Fruit fly (Drosophila melanogaster) whole organism, embryonic: ENCODE data around the gene CG13085.

Source experiments
- Abd-B ChIP-seq: fragments of 200-800 bp; sonication (Bioruptor generic); optimal IDR thresholded peaks from 2 replicates; lab custom pipeline; 2018; ENCODE audit warnings: missing biosample characterization, mild to moderate bottlenecking, missing genetic modification characterization, moderate library complexity
- Asciz ChIP-seq: fragments of 200-800 bp; sonication (Bioruptor generic); optimal IDR thresholded peaks from 2 replicates; lab custom pipeline; 2017; ENCODE audit warnings: missing biosample characterization, mild to moderate bottlenecking, missing genetic modification characterization, missing genetic modification reagents
- Atf3 ChIP-seq: fragments of 200-800 bp; sonication (Bioruptor generic); optimal IDR thresholded peaks from 3 replicates; lab custom pipeline; 2016; ENCODE audit warnings: missing biosample characterization, missing genetic modification characterization
- CG10979 ChIP-seq: fragments of 200-800 bp; sonication (Bioruptor generic); optimal IDR thresholded peaks from 2 replicates; lab custom pipeline; 2018; ENCODE audit warnings: missing biosample characterization, mild to moderate bottlenecking, missing genetic modification characterization, moderate library complexity
- CG14050 ChIP-seq: fragments of 200-800 bp; sonication (Bioruptor generic); IDR thresholded peaks from 3 replicates; pipeline ENCODE4 v1.3.6; 2022; ENCODE audit warnings: missing biosample characterization, missing genetic modification characterization
- CG14710 ChIP-seq: fragments of 200-800 bp; sonication (Bioruptor generic); optimal IDR thresholded peaks from 3 replicates; lab custom pipeline; 2019; ENCODE audit warnings: missing biosample characterization, mild to moderate bottlenecking, missing genetic modification characterization, moderate library complexity
- CG15011 ChIP-seq: fragments of 200-800 bp; sonication (Bioruptor generic); optimal IDR thresholded peaks from 3 replicates; lab custom pipeline; 2018; ENCODE audit warnings: missing biosample characterization, mild to moderate bottlenecking, missing genetic modification characterization
- CG1647 ChIP-seq: fragments of 200-800 bp; sonication (Bioruptor generic); optimal IDR thresholded peaks from 3 replicates; lab custom pipeline; 2016; ENCODE audit warnings: missing biosample characterization, missing genetic modification characterization
- CG17186 ChIP-seq: fragments of 200-800 bp; sonication (Bioruptor generic); optimal IDR thresholded peaks from 3 replicates; lab custom pipeline; 2017; ENCODE audit warnings: missing biosample characterization, missing genetic modification reagents, missing genetic modification characterization
- CG17385 ChIP-seq: fragments of 200-800 bp; sonication (Bioruptor generic); optimal IDR thresholded peaks from 3 replicates; lab custom pipeline; 2018; ENCODE audit warnings: missing biosample characterization, mild to moderate bottlenecking, missing genetic modification characterization
- CG17802 ChIP-seq: fragments of 200-800 bp; sonication (Bioruptor generic); optimal IDR thresholded peaks from 2 replicates; lab custom pipeline; 2018; ENCODE audit warnings: missing biosample characterization, mild to moderate bottlenecking, missing genetic modification characterization, moderate library complexity
- CG2116 ChIP-seq: fragments of 200-800 bp; sonication (Bioruptor generic); optimal IDR thresholded peaks from 3 replicates; lab custom pipeline; 2018; ENCODE audit warnings: missing biosample characterization, mild to moderate bottlenecking, missing genetic modification characterization
- CG2875 ChIP-seq: fragments of 200-800 bp; sonication (Bioruptor generic); optimal IDR thresholded peaks from 2 replicates; lab custom pipeline; 2017; ENCODE audit warnings: missing biosample characterization, mild to moderate bottlenecking, missing genetic modification characterization, missing genetic modification reagents
- CG30020 ChIP-seq: fragments of 200-800 bp; optimal IDR thresholded peaks from 2 replicates; lab custom pipeline; 2019; ENCODE audit warnings: missing biosample characterization, mild to moderate bottlenecking, missing genetic modification characterization, moderate library complexity
- CG34376 ChIP-seq: fragments of 200-800 bp; sonication (Bioruptor generic); optimal IDR thresholded peaks from 2 replicates; lab custom pipeline; 2018; ENCODE audit warnings: missing biosample characterization, mild to moderate bottlenecking, missing genetic modification characterization
- CG3995 ChIP-seq: fragments of 200-800 bp; sonication (Bioruptor generic); optimal IDR thresholded peaks from 3 replicates; lab custom pipeline; 2016; ENCODE audit warnings: missing biosample characterization, missing genetic modification characterization
- CG4854 ChIP-seq: fragments of 200-800 bp; sonication (Bioruptor generic); optimal IDR thresholded peaks from 2 replicates; lab custom pipeline; 2016; ENCODE audit warnings: missing biosample characterization, missing genetic modification characterization, inconsistent platforms
- CG6175 ChIP-seq: fragments of 200-800 bp; sonication (Bioruptor generic); IDR thresholded peaks from 3 replicates; pipeline ENCODE4 v1.3.6; 2022; ENCODE audit warnings: missing biosample characterization, missing genetic modification characterization
- CG6272 ChIP-seq: fragments of 200-800 bp; sonication (Bioruptor generic); IDR thresholded peaks from 2 replicates; pipeline ENCODE4 v1.3.6; 2022; ENCODE audit warnings: missing biosample characterization, missing genetic modification characterization
- CG8765 ChIP-seq: fragments of 200-800 bp; sonication (Bioruptor generic); IDR thresholded peaks from 2 replicates; pipeline ENCODE4 v1.3.6; 2022; ENCODE audit warnings: missing biosample characterization, missing genetic modification characterization
- CG9876 ChIP-seq: fragments of 200-800 bp; sonication (Bioruptor generic); optimal IDR thresholded peaks from 2 replicates; lab custom pipeline; 2016; ENCODE audit warnings: missing biosample characterization, missing genetic modification characterization
- CoRest ChIP-seq: fragments of 200-800 bp; sonication (Bioruptor generic); optimal IDR thresholded peaks from 3 replicates; lab custom pipeline; 2018; ENCODE audit warnings: missing biosample characterization, mild to moderate bottlenecking, missing genetic modification characterization, moderate library complexity
- Fer3 ChIP-seq: fragments of 200-800 bp; sonication (Bioruptor generic); optimal IDR thresholded peaks from 2 replicates; lab custom pipeline; 2018; ENCODE audit warnings: missing biosample characterization, mild to moderate bottlenecking, missing genetic modification characterization, moderate library complexity
- HLH4C ChIP-seq: fragments of 200-800 bp; sonication (Bioruptor generic); IDR thresholded peaks from 3 replicates; pipeline ENCODE4 v1.3.6; 2022; ENCODE audit warnings: missing biosample characterization, missing genetic modification characterization; ENCODE audit not compliant: partially characterized antibody
- Hr78 ChIP-seq, 2 experiments: fragments of 200-800 bp in 1 of 2; fragments of >200 bp in 1 of 2; sonication (Bioruptor generic) in 1 of 2; optimal IDR thresholded peaks; 2 replicates each; lab custom pipeline; 2017 to 2019; ENCODE audit warnings: missing biosample characterization in 2 of 2, missing genetic modification characterization in 2 of 2, mild to moderate bottlenecking in 1 of 2, moderate library complexity in 1 of 2
- Mes4 ChIP-seq: fragments of 200-800 bp; sonication (Bioruptor generic); optimal IDR thresholded peaks from 2 replicates; lab custom pipeline; 2016; ENCODE audit warnings: missing biosample characterization, missing genetic modification characterization
- Mrtf ChIP-seq: fragments of 200-800 bp; sonication (Bioruptor generic); IDR thresholded peaks from 3 replicates; pipeline ENCODE4 v1.3.6; 2022; ENCODE audit warnings: missing biosample characterization, missing genetic modification characterization
- NFAT ChIP-seq: fragments of 200-800 bp; sonication (Bioruptor generic); IDR thresholded peaks from 2 replicates; pipeline ENCODE4 v1.3.6; 2022; ENCODE audit warnings: missing biosample characterization, missing genetic modification characterization
- Poxn ChIP-seq: fragments of 200-800 bp; sonication (Bioruptor generic); IDR thresholded peaks from 2 replicates; pipeline ENCODE4 v1.3.6; 2022; ENCODE audit warnings: missing biosample characterization, missing genetic modification characterization
- Sry-β ChIP-seq: fragments of 200-800 bp; sonication (Bioruptor generic); optimal IDR thresholded peaks from 2 replicates; lab custom pipeline; 2018; ENCODE audit warnings: missing biosample characterization, mild to moderate bottlenecking, missing genetic modification characterization, moderate library complexity
- Sry-δ ChIP-seq: fragments of 200-800 bp; sonication (Bioruptor generic); optimal IDR thresholded peaks from 2 replicates; lab custom pipeline; 2016; ENCODE audit warnings: missing biosample characterization, missing genetic modification characterization
- ap ChIP-seq: fragments of 200-800 bp; sonication (Bioruptor generic); IDR thresholded peaks from 2 replicates; pipeline ENCODE4 v1.3.6; 2022; ENCODE audit warnings: missing biosample characterization, missing genetic modification characterization
- danr ChIP-seq: fragments of 200-800 bp; sonication (Bioruptor generic); IDR thresholded peaks from 2 replicates; pipeline ENCODE4 v1.3.6; 2022; ENCODE audit warnings: missing biosample characterization, missing genetic modification characterization
- inv ChIP-seq: fragments of 200-800 bp; sonication (Bioruptor generic); IDR thresholded peaks from 2 replicates; pipeline ENCODE4 v1.3.6; 2022; ENCODE audit warnings: missing biosample characterization, missing genetic modification characterization; ENCODE audit not compliant: partially characterized antibody
- jigr1 ChIP-seq: fragments of 200-800 bp; sonication (Bioruptor generic); IDR thresholded peaks from 3 replicates; pipeline ENCODE4 v1.3.6; 2022; ENCODE audit warnings: missing biosample characterization, missing genetic modification characterization
- jumu ChIP-seq: fragments of 200-800 bp; sonication (Bioruptor generic); optimal IDR thresholded peaks from 3 replicates; lab custom pipeline; 2016; ENCODE audit warnings: missing biosample characterization, missing genetic modification characterization
- klu ChIP-seq: fragments of 200-800 bp; sonication (Bioruptor generic); IDR thresholded peaks from 2 replicates; pipeline ENCODE4 v1.3.6; 2022; ENCODE audit warnings: missing biosample characterization, missing genetic modification characterization
- nau ChIP-seq: fragments of 200-800 bp; sonication (Bioruptor generic); optimal IDR thresholded peaks from 3 replicates; lab custom pipeline; 2017; ENCODE audit warnings: missing biosample characterization, mild to moderate bottlenecking, missing genetic modification characterization, missing genetic modification reagents
- nerfin-2 ChIP-seq: fragments of 200-800 bp; sonication (Bioruptor generic); IDR thresholded peaks from 2 replicates; pipeline ENCODE4 v1.3.6; 2022; ENCODE audit warnings: missing biosample characterization, missing genetic modification characterization; ENCODE audit not compliant: partially characterized antibody
- nom ChIP-seq: fragments of 200-800 bp; sonication (Bioruptor generic); optimal IDR thresholded peaks from 2 replicates; lab custom pipeline; 2017; ENCODE audit warnings: missing biosample characterization, missing genetic modification characterization, mild to moderate bottlenecking, moderate library complexity, missing genetic modification reagents
- org-1 ChIP-seq: fragments of 200-800 bp; sonication (Bioruptor generic); optimal IDR thresholded peaks from 2 replicates; lab custom pipeline; 2017; ENCODE audit warnings: missing biosample characterization, missing genetic modification characterization
- prd ChIP-seq, 3 experiments: fragments of >200 bp in 2 of 3; fragments of 200-800 bp in 1 of 3; sonication (Bioruptor generic) in 1 of 3; optimal IDR thresholded peaks in 2 of 3; IDR thresholded peaks in 1 of 3; 2 replicates in 2 of 3; 3 replicates in 1 of 3; pipeline versions ENCODE4 v1.3.6 to Lab custom; 2017 to 2022; ENCODE audit warnings: missing biosample characterization in 1 of 3, missing genetic modification characterization in 1 of 3
- ro ChIP-seq: fragments of 200-800 bp; sonication (Bioruptor generic); IDR thresholded peaks from 2 replicates; pipeline ENCODE4 v1.3.6; 2022; ENCODE audit warnings: missing biosample characterization, missing genetic modification characterization
- run ChIP-seq: fragments of 200-800 bp; sonication (Bioruptor generic); optimal IDR thresholded peaks from 3 replicates; lab custom pipeline; 2018; ENCODE audit warnings: missing biosample characterization, mild to moderate bottlenecking, missing genetic modification characterization
- scrt ChIP-seq: fragments of 200-800 bp; sonication (Bioruptor generic); optimal IDR thresholded peaks from 2 replicates; lab custom pipeline; 2018; ENCODE audit warnings: missing biosample characterization, mild to moderate bottlenecking, missing genetic modification characterization, moderate library complexity
- slbo ChIP-seq: fragments of 200-800 bp; sonication (Bioruptor generic); IDR thresholded peaks from 2 replicates; pipeline ENCODE4 v1.3.6; 2022; ENCODE audit warnings: missing biosample characterization, missing genetic modification characterization
- tna ChIP-seq: fragments of 200-800 bp; sonication (Bioruptor generic); IDR thresholded peaks from 2 replicates; pipeline ENCODE4 v1.3.6; 2022; ENCODE audit warnings: missing biosample characterization, missing genetic modification characterization; ENCODE audit not compliant: partially characterized antibody
- trem ChIP-seq: fragments of 200-800 bp; optimal IDR thresholded peaks from 3 replicates; lab custom pipeline; 2019; ENCODE audit warnings: missing biosample characterization, mild to moderate bottlenecking, missing genetic modification characterization, moderate library complexity
- tup ChIP-seq: fragments of 200-800 bp; sonication (Bioruptor generic); optimal IDR thresholded peaks from 2 replicates; lab custom pipeline; 2016; ENCODE audit warnings: missing biosample characterization, mild to moderate bottlenecking, missing genetic modification characterization, moderate library complexity
- zfh2 ChIP-seq: fragments of 200-800 bp; sonication (Bioruptor generic); optimal IDR thresholded peaks from 2 replicates; lab custom pipeline; 2016; ENCODE audit warnings: missing biosample characterization, missing genetic modification characterization

The CG13085 gene

dm6 chr2L:19430343-19430742, 6.5 kb downstream of the CG13085 start, which contains the start of gene RtcB (continued):
- TF ChIP-seq prd (optimal IDR thresholded peaks at IDR 0.05; lab: Kevin White, UChicago): no peak
- 0 out of 3 replicates have a peak, but pooled peaks have one; percentile 13 for TF ChIP-seq prd (GFP tag; IDR thresholded peaks at IDR 0.05; lab: Robert Waterston, UW)
- no peak for TF ChIP-seq Fer3 (tag; lab: Kevin White, UChicago)
- peak; percentile 94 for TF ChIP-seq HLH4C (GFP tag; lab: Robert Waterston, UW)
- no peak for TF ChIP-seq ro (GFP tag; lab: Robert Waterston, UW)
- TF ChIP-seq Asciz (GFP tag; lab: Kevin White, UChicago): no peak
- no peak for TF ChIP-seq Poxn (GFP tag; lab: Robert Waterston, UW)
- TF ChIP-seq tup (GFP tag; lab: Kevin White, UChicago): no peak
- no peak for TF ChIP-seq run (tag; lab: Kevin White, UChicago)
- TF ChIP-seq nom: no peak
- peak; percentile 9 for TF ChIP-seq CG17802 (tag; lab: Kevin White, UChicago)
- TF ChIP-seq CG34376 (GFP tag; lab: Kevin White, UChicago): no peak
- TF ChIP-seq CG15011: no peak
- peak; percentile 86 for TF ChIP-seq nerfin-2 (GFP tag; lab: Robert Waterston, UW)
- TF ChIP-seq Abd-B (GFP tag; lab: Kevin White, UChicago): peak; percentile 31
- no peak for TF ChIP-seq NFAT (GFP tag; lab: Robert Waterston, UW)
- no peak for TF ChIP-seq danr (GFP tag; lab: Robert Waterston, UW)
- TF ChIP-seq ap (GFP tag; lab: Robert Waterston, UW): no peak
- TF ChIP-seq CG3995 (GFP tag; lab: Kevin White, UChicago): peak; percentile 42
- TF ChIP-seq Hr78 (GFP tag; optimal IDR thresholded peaks at IDR 0.05; lab: Kevin White, UChicago): no peak
- no peak for TF ChIP-seq CG14050 (GFP tag; lab: Robert Waterston, UW)
- no peak for TF ChIP-seq zfh2 (GFP tag; lab: Kevin White, UChicago)
- peak; percentile 71 for TF ChIP-seq CoRest (tag; lab: Kevin White, UChicago)
- TF ChIP-seq CG2875 (GFP tag; lab: Kevin White, UChicago): no peak
- no peak for TF ChIP-seq klu (GFP tag; lab: Robert Waterston, UW)
- no peak for TF ChIP-seq CG10979 (tag; lab: Kevin White, UChicago)
- no peak for TF ChIP-seq Mes4
- TF ChIP-seq scrt (GFP tag; lab: Kevin White, UChicago): no peak
- TF ChIP-seq CG9876: no peak
- TF ChIP-seq CG6175 (GFP tag; lab: Robert Waterston, UW): no peak
- TF ChIP-seq Sry-δ (GFP tag; lab: Kevin White, UChicago): peak; percentile 75
- TF ChIP-seq jumu (GFP tag; lab: Kevin White, UChicago): no peak
- TF ChIP-seq trem (tag; lab: Kevin White, UChicago): peak; percentile 60
- peak; percentile 64 for TF ChIP-seq CG2116 (GFP tag; lab: Kevin White, UChicago)
- peak; percentile 75 for TF ChIP-seq CG17186
- no peak for TF ChIP-seq org-1 (GFP tag; lab: Kevin White, UChicago)
- TF ChIP-seq CG8765 (GFP tag; lab: Robert Waterston, UW): no peak
- TF ChIP-seq Mrtf (GFP tag; lab: Robert Waterston, UW): no peak
- no peak for TF ChIP-seq CG1647
- TF ChIP-seq CG17385 (GFP tag; lab: Kevin White, UChicago): no peak
- no peak for TF ChIP-seq Atf3 (GFP tag; lab: Kevin White, UChicago)
- no peak for TF ChIP-seq CG6272 (GFP tag; lab: Robert Waterston, UW)
- TF ChIP-seq nau (GFP tag; lab: Kevin White, UChicago): no peak
- peak; percentile 91 for TF ChIP-seq tna (GFP tag; lab: Robert Waterston, UW)
- peak; percentile 96 for TF ChIP-seq inv (GFP tag; lab: Robert Waterston, UW)
- peak; percentile 67 for TF ChIP-seq CG14710 (tag; lab: Kevin White, UChicago)
- no peak for TF ChIP-seq Sry-β (GFP tag; lab: Kevin White, UChicago)
- TF ChIP-seq CG4854 (GFP tag; lab: Kevin White, UChicago): no peak
- peak; percentile 18 for TF ChIP-seq CG30020 (tag; lab: Kevin White, UChicago)
- TF ChIP-seq slbo (GFP tag; lab: Robert Waterston, UW): peak; percentile 35; the same call in 1 of the 2 replicates
- no peak for TF ChIP-seq jigr1
